Fruit fly (Drosophila melanogaster) Kc167 (cell line): Measurements from ENCODE around the gene Odj.

Source experiments
- Myc ChIP-seq: fragments of >200 bp; optimal IDR thresholded peaks from 2 replicates; lab custom pipeline; 2017; ENCODE audit warnings: missing external identifiers
- h ChIP-seq: fragments of >200 bp; optimal IDR thresholded peaks from 3 replicates; lab custom pipeline; 2018; ENCODE audit warnings: missing external identifiers
- insv ChIP-seq: fragments of >200 bp; optimal IDR thresholded peaks from 3 replicates; lab custom pipeline; 2018; ENCODE audit warnings: missing external identifiers
- psq ChIP-seq: fragments of >200 bp; optimal IDR thresholded peaks from 2 replicates; lab custom pipeline; 2017; ENCODE audit warnings: missing external identifiers
- ttk ChIP-seq: sonication (Bioruptor generic); optimal IDR thresholded peaks from 2 replicates; lab custom pipeline; 2017; ENCODE audit warnings: missing external identifiers

dm6 chr3R:17801264-17801663 is 7.8 kb downstream of the Odj start, which contains the start of gene CG17803:
- TF ChIP-seq psq (no peak), h (no peak), ttk (lab: Kevin White, UChicago) (no peak), Myc (no peak), insv (lab: Kevin White, UChicago) (no peak)
